Fruit fly (Drosophila melanogaster) whole organism, embryonic: ENCODE measurements around the gene CG1572.

Experiments used
- B-H2 ChIP-seq: fragments of 200-800 bp; sonication (Bioruptor generic); optimal IDR thresholded peaks from 2 replicates; lab custom pipeline; 2018; ENCODE audit warnings: missing biosample characterization, mild to moderate bottlenecking, missing genetic modification characterization
- BEAF-32 ChIP-seq: fragments of 200-800 bp; sonication (Bioruptor generic); optimal IDR thresholded peaks from 3 replicates; lab custom pipeline; 2017; ENCODE audit warnings: missing biosample characterization, missing genetic modification characterization, mild to moderate bottlenecking, moderate library complexity, missing genetic modification reagents
- C15 ChIP-seq: fragments of 200-800 bp; sonication (Bioruptor generic); IDR thresholded peaks from 3 replicates; pipeline ENCODE4 v1.3.6; 2022; ENCODE audit warnings: missing biosample characterization, missing genetic modification characterization
- CG10209 ChIP-seq: fragments of 200-800 bp; sonication (Bioruptor generic); optimal IDR thresholded peaks from 3 replicates; lab custom pipeline; 2017; ENCODE audit warnings: missing biosample characterization, mild to moderate bottlenecking, missing genetic modification characterization, missing genetic modification reagents
- CG10431 ChIP-seq: fragments of 200-800 bp; sonication (Bioruptor generic); optimal IDR thresholded peaks from 3 replicates; lab custom pipeline; 2018; ENCODE audit warnings: missing biosample characterization, mild to moderate bottlenecking, missing genetic modification characterization
- CG10979 ChIP-seq: fragments of 200-800 bp; sonication (Bioruptor generic); optimal IDR thresholded peaks from 2 replicates; lab custom pipeline; 2018; ENCODE audit warnings: missing biosample characterization, mild to moderate bottlenecking, missing genetic modification characterization, moderate library complexity
- CG13775 ChIP-seq: fragments of 200-800 bp; sonication (Bioruptor generic); optimal IDR thresholded peaks from 3 replicates; lab custom pipeline; 2017; ENCODE audit warnings: missing biosample characterization, mild to moderate bottlenecking, missing genetic modification characterization
- CG14710 ChIP-seq: fragments of 200-800 bp; sonication (Bioruptor generic); optimal IDR thresholded peaks from 3 replicates; lab custom pipeline; 2019; ENCODE audit warnings: missing biosample characterization, mild to moderate bottlenecking, missing genetic modification characterization, moderate library complexity
- CG16863 ChIP-seq: fragments of 200-800 bp; sonication (Bioruptor generic); optimal IDR thresholded peaks from 3 replicates; lab custom pipeline; 2016; ENCODE audit warnings: missing biosample characterization, missing genetic modification characterization
- CG17912 ChIP-seq: fragments of 200-800 bp; sonication (Bioruptor generic); optimal IDR thresholded peaks from 2 replicates; lab custom pipeline; 2018; ENCODE audit warnings: missing biosample characterization, mild to moderate bottlenecking, missing genetic modification characterization
- CG2889 ChIP-seq: fragments of 200-800 bp; sonication (Bioruptor generic); IDR thresholded peaks from 3 replicates; pipeline ENCODE4 v1.3.6; 2022; ENCODE audit warnings: missing biosample characterization, missing genetic modification characterization
- CG31441 ChIP-seq: fragments of 200-800 bp; sonication (Bioruptor generic); IDR thresholded peaks from 2 replicates; pipeline ENCODE4 v1.3.6; 2022; ENCODE audit warnings: missing biosample characterization, missing genetic modification characterization
- CG34376 ChIP-seq: fragments of 200-800 bp; sonication (Bioruptor generic); optimal IDR thresholded peaks from 2 replicates; lab custom pipeline; 2018; ENCODE audit warnings: missing biosample characterization, mild to moderate bottlenecking, missing genetic modification characterization
- CG4360 ChIP-seq: fragments of 200-800 bp; sonication (Bioruptor generic); IDR thresholded peaks from 2 replicates; pipeline ENCODE4 v1.3.6; 2022; ENCODE audit warnings: missing biosample characterization, missing genetic modification characterization
- CG43689 ChIP-seq: fragments of 200-800 bp; sonication (Bioruptor generic); IDR thresholded peaks from 2 replicates; pipeline ENCODE4 v1.3.6; 2022; ENCODE audit warnings: missing biosample characterization, missing genetic modification characterization
- CG4424 ChIP-seq: fragments of 200-800 bp; sonication (Bioruptor generic); optimal IDR thresholded peaks from 3 replicates; lab custom pipeline; 2016; ENCODE audit warnings: missing biosample characterization, missing genetic modification characterization
- CG6791 ChIP-seq: fragments of 200-800 bp; sonication (Bioruptor generic); IDR thresholded peaks from 3 replicates; pipeline ENCODE4 v1.3.6; 2022; ENCODE audit warnings: missing biosample characterization, missing genetic modification characterization; ENCODE audit not compliant: partially characterized antibody
- CG8281 ChIP-seq: fragments of 200-800 bp; sonication (Bioruptor generic); optimal IDR thresholded peaks from 2 replicates; lab custom pipeline; 2018; ENCODE audit warnings: missing biosample characterization, mild to moderate bottlenecking, missing genetic modification characterization, moderate library complexity
- CG9876 ChIP-seq: fragments of 200-800 bp; sonication (Bioruptor generic); optimal IDR thresholded peaks from 2 replicates; lab custom pipeline; 2016; ENCODE audit warnings: missing biosample characterization, missing genetic modification characterization
- Dfd ChIP-seq, 2 experiments: fragments of >200 bp; optimal IDR thresholded peaks; 2 replicates each; lab custom pipeline; 2017; ENCODE audit warnings: missing biosample characterization in 2 of 2, missing genetic modification characterization in 2 of 2
- Myb ChIP-seq: fragments of 200-800 bp; sonication (Bioruptor generic); optimal IDR thresholded peaks from 2 replicates; lab custom pipeline; 2016; ENCODE audit warnings: missing biosample characterization, missing genetic modification characterization
- Nf-YC ChIP-seq: fragments of 200-800 bp; optimal IDR thresholded peaks from 3 replicates; lab custom pipeline; 2019; ENCODE audit warnings: missing biosample characterization, mild to moderate bottlenecking, missing genetic modification characterization, moderate library complexity
- Six4 ChIP-seq: fragments of 200-800 bp; sonication (Bioruptor generic); optimal IDR thresholded peaks from 2 replicates; lab custom pipeline; 2016; ENCODE audit warnings: missing biosample characterization, missing genetic modification characterization
- ac ChIP-seq: fragments of 200-800 bp; sonication (Bioruptor generic); optimal IDR thresholded peaks from 3 replicates; lab custom pipeline; 2017; ENCODE audit warnings: missing biosample characterization, mild to moderate bottlenecking, missing genetic modification characterization
- amos ChIP-seq: fragments of 200-800 bp; sonication (Bioruptor generic); IDR thresholded peaks from 2 replicates; pipeline ENCODE4 v1.3.6; 2022; ENCODE audit warnings: missing biosample characterization, missing genetic modification characterization; ENCODE audit not compliant: partially characterized antibody
- ap ChIP-seq: fragments of 200-800 bp; sonication (Bioruptor generic); IDR thresholded peaks from 2 replicates; pipeline ENCODE4 v1.3.6; 2022; ENCODE audit warnings: missing biosample characterization, missing genetic modification characterization
- ara ChIP-seq: fragments of 200-800 bp; sonication (Bioruptor generic); IDR thresholded peaks from 2 replicates; pipeline ENCODE4 v1.3.6; 2022; ENCODE audit warnings: missing biosample characterization, missing genetic modification characterization
- br ChIP-seq: fragments of >200 bp; optimal IDR thresholded peaks from 2 replicates; lab custom pipeline; 2017
- cato ChIP-seq: fragments of 200-800 bp; sonication (Bioruptor generic); optimal IDR thresholded peaks from 2 replicates; lab custom pipeline; 2016; ENCODE audit warnings: missing biosample characterization, missing genetic modification characterization, borderline replicate concordance
- chm ChIP-seq: fragments of 200-800 bp; sonication (Bioruptor generic); IDR thresholded peaks from 2 replicates; pipeline ENCODE4 v1.3.6; 2022; ENCODE audit warnings: missing biosample characterization, missing genetic modification characterization
- fru ChIP-seq: fragments of >200 bp; optimal IDR thresholded peaks from 2 replicates; lab custom pipeline; 2017
- gro ChIP-seq: fragments of 200-800 bp; sonication (Bioruptor generic); optimal IDR thresholded peaks from 2 replicates; lab custom pipeline; 2016; ENCODE audit warnings: missing biosample characterization, missing genetic modification characterization
- gsb-n ChIP-seq: fragments of 200-800 bp; sonication (Bioruptor generic); optimal IDR thresholded peaks from 3 replicates; lab custom pipeline; 2018; ENCODE audit warnings: missing biosample characterization, mild to moderate bottlenecking, missing genetic modification characterization
- knrl ChIP-seq: fragments of 200-800 bp; sonication (Bioruptor generic); IDR thresholded peaks from 3 replicates; pipeline ENCODE4 v1.3.6; 2022; ENCODE audit warnings: missing biosample characterization, missing genetic modification characterization; ENCODE audit not compliant: partially characterized antibody
- lov ChIP-seq, 2 experiments: fragments of 200-800 bp in 1 of 2; fragments of >200 bp in 1 of 2; sonication (Bioruptor generic) in 1 of 2; IDR thresholded peaks in 1 of 2; optimal IDR thresholded peaks in 1 of 2; 2 replicates in 1 of 2; 3 replicates in 1 of 2; pipeline versions ENCODE4 v1.3.6 to Lab custom; 2017 to 2022; ENCODE audit warnings: missing biosample characterization in 1 of 2, missing genetic modification characterization in 1 of 2
- luna ChIP-seq: fragments of 200-800 bp; sonication (Bioruptor generic); optimal IDR thresholded peaks from 2 replicates; lab custom pipeline; 2016; ENCODE audit warnings: missing biosample characterization, missing genetic modification characterization
- nerfin-2 ChIP-seq: fragments of 200-800 bp; sonication (Bioruptor generic); IDR thresholded peaks from 2 replicates; pipeline ENCODE4 v1.3.6; 2022; ENCODE audit warnings: missing biosample characterization, missing genetic modification characterization; ENCODE audit not compliant: partially characterized antibody
- otp ChIP-seq: fragments of 200-800 bp; sonication (Bioruptor generic); IDR thresholded peaks from 3 replicates; pipeline ENCODE4, ENCODE4 v1.3.6; 2022; ENCODE audit warnings: missing biosample characterization, missing genetic modification characterization
- pfk ChIP-seq: fragments of 200-800 bp; sonication (Bioruptor generic); optimal IDR thresholded peaks from 2 replicates; lab custom pipeline; 2018; ENCODE audit warnings: missing biosample characterization, mild to moderate bottlenecking, missing genetic modification characterization, moderate library complexity
- prd ChIP-seq, 3 experiments: fragments of >200 bp in 2 of 3; fragments of 200-800 bp in 1 of 3; sonication (Bioruptor generic) in 1 of 3; optimal IDR thresholded peaks in 2 of 3; IDR thresholded peaks in 1 of 3; 2 replicates in 2 of 3; 3 replicates in 1 of 3; pipeline versions ENCODE4 v1.3.6 to Lab custom; 2017 to 2022; ENCODE audit warnings: missing biosample characterization in 1 of 3, missing genetic modification characterization in 1 of 3
- repo ChIP-seq: fragments of 200-800 bp; sonication (Bioruptor generic); optimal IDR thresholded peaks from 2 replicates; lab custom pipeline; 2016; ENCODE audit warnings: missing biosample characterization, missing genetic modification characterization
- tup ChIP-seq: fragments of 200-800 bp; sonication (Bioruptor generic); optimal IDR thresholded peaks from 2 replicates; lab custom pipeline; 2016; ENCODE audit warnings: missing biosample characterization, mild to moderate bottlenecking, missing genetic modification characterization, moderate library complexity
- vvl ChIP-seq: fragments of 200-800 bp; sonication (Bioruptor generic); IDR thresholded peaks from 2 replicates; pipeline ENCODE4 v1.3.6; 2022; ENCODE audit warnings: missing biosample characterization, missing genetic modification characterization

Gene CG1572

dm6 chrX:11580200-11580840 is 21.9 kb upstream of the CG1572 start, which contains the start of gene nod (continued):
- TF ChIP-seq C15 (GFP tag; lab: Robert Waterston, UW): no peak
- TF ChIP-seq CG10209: peak; percentile 46
- TF ChIP-seq gro (GFP tag; lab: Kevin White, UChicago): peak; percentile 78
- TF ChIP-seq ap (GFP tag; lab: Robert Waterston, UW): peak; percentile 48
- no peak for TF ChIP-seq br (lab: Kevin White, UChicago)
- TF ChIP-seq otp (GFP tag; lab: Robert Waterston, UW): 0 out of 3 replicates have a peak, but pooled peaks have one; percentile 5
- TF ChIP-seq CG31441 (GFP tag; lab: Robert Waterston, UW): peak; percentile 53; the same call in 1 of the 2 replicates
- TF ChIP-seq CG34376 (GFP tag; lab: Kevin White, UChicago): peak; percentile 49
- TF ChIP-seq CG10431: no peak
- TF ChIP-seq CG43689 (GFP tag; lab: Robert Waterston, UW): no peak
- TF ChIP-seq CG17912 (GFP tag; lab: Kevin White, UChicago): no peak
- peak; percentile 57 for TF ChIP-seq vvl
- TF ChIP-seq repo (GFP tag; lab: Kevin White, UChicago): peak; percentile 36
- TF ChIP-seq CG4360: no peak
- TF ChIP-seq CG8281 (tag; lab: Kevin White, UChicago): no peak
- no peak for TF ChIP-seq ac (GFP tag; lab: Kevin White, UChicago)
- TF ChIP-seq CG9876: peak; percentile 3
- peak; percentile 50; the same call in 1 of the 2 replicates for TF ChIP-seq ara (GFP tag; lab: Robert Waterston, UW)
- no peak for TF ChIP-seq chm
- peak; percentile 36 for TF ChIP-seq luna (GFP tag; lab: Kevin White, UChicago)
- TF ChIP-seq amos: peak; percentile 66
- peak; percentile 23 for TF ChIP-seq CG4424 (GFP tag; lab: Kevin White, UChicago)
- peak; percentile 48 for TF ChIP-seq CG10979 (tag; lab: Kevin White, UChicago)
- TF ChIP-seq cato (GFP tag; lab: Kevin White, UChicago): peak; percentile 54
- TF ChIP-seq fru (lab: Kevin White, UChicago): no peak
- TF ChIP-seq Six4: peak; percentile 59
- TF ChIP-seq gsb-n (tag; lab: Kevin White, UChicago): peak; percentile 22
- TF ChIP-seq Nf-YC (tag; lab: Kevin White, UChicago): peak; percentile 48
- TF ChIP-seq tup (GFP tag; lab: Kevin White, UChicago): no peak
- peak; percentile 97 for TF ChIP-seq Myb
- TF ChIP-seq pfk (GFP tag; lab: Kevin White, UChicago): no peak
- peak; percentile 66 for TF ChIP-seq CG16863 (GFP tag; lab: Kevin White, UChicago)
- no peak for TF ChIP-seq prd (optimal IDR thresholded peaks at IDR 0.05; lab: Kevin White, UChicago)
- TF ChIP-seq prd (GFP tag; IDR thresholded peaks at IDR 0.05; lab: Robert Waterston, UW): peak; percentile 68; the same call in 2 of the 3 replicates
- TF ChIP-seq knrl (GFP tag; lab: Robert Waterston, UW): peak; percentile 68
- peak; percentile 63 for TF ChIP-seq B-H2 (GFP tag; lab: Kevin White, UChicago)
- TF ChIP-seq CG6791: peak; percentile 55; the same call in 1 of the 3 replicates
- TF ChIP-seq CG2889 (GFP tag; lab: Robert Waterston, UW): peak; percentile 57; the same call in 2 of the 3 replicates
- peak; percentile 68 for TF ChIP-seq CG13775 (GFP tag; lab: Kevin White, UChicago)
- TF ChIP-seq CG14710 (tag; lab: Kevin White, UChicago): peak; percentile 71
- peak; percentile 81 for TF ChIP-seq BEAF-32 (GFP tag; lab: Kevin White, UChicago)
- TF ChIP-seq lov (optimal IDR thresholded peaks at IDR 0.05; lab: Kevin White, UChicago): no peak
- TF ChIP-seq lov (GFP tag; IDR thresholded peaks at IDR 0.05; lab: Robert Waterston, UW): no peak
- TF ChIP-seq Dfd (GFP tag; optimal IDR thresholded peaks at IDR 0.05; lab: Kevin White, UChicago): no peak
- TF ChIP-seq nerfin-2 (GFP tag; lab: Robert Waterston, UW): no peak
